Worm (Caenorhabditis elegans) whole organism, L1 larva: ENCODE results near the gene twk-5.
A peak's percentile ranks its signal among the peaks of the same experiment; 100 is the strongest.

Experiments used
- C16A3.4 ChIP-seq: fragments of 150-350 bp; optimal IDR thresholded peaks from 2 replicates; lab custom pipeline; 2014; ENCODE audit warnings: missing biosample characterization, missing genetic modification characterization
- C34B4.2 ChIP-seq: sonication (generic microtip); optimal IDR thresholded peaks from 2 replicates; lab custom pipeline; 2017; ENCODE audit warnings: mild to moderate bottlenecking, missing genetic modification characterization, missing compliant biosample characterization
- F16B12.6 ChIP-seq: fragments of 150-350 bp; optimal IDR thresholded peaks from 2 replicates; lab custom pipeline; 2014; ENCODE audit warnings: missing biosample characterization, missing genetic modification characterization
- aha-1 ChIP-seq: fragments of 150-350 bp; optimal IDR thresholded peaks from 2 replicates; lab custom pipeline; 2014; ENCODE audit warnings: missing biosample characterization, missing genetic modification characterization
- alr-1 ChIP-seq: fragments of 200-800 bp; sonication (Bioruptor generic); optimal IDR thresholded peaks from 2 replicates; lab custom pipeline; 2018; ENCODE audit warnings: borderline replicate concordance, mild to moderate bottlenecking, missing genetic modification characterization, missing compliant biosample characterization
- ama-1 ChIP-seq: fragments of 150-350 bp; optimal IDR thresholded peaks from 2 replicates; lab custom pipeline; 2014
- blmp-1 ChIP-seq: fragments of 150-350 bp; optimal IDR thresholded peaks from 2 replicates; lab custom pipeline; 2014; ENCODE audit warnings: missing biosample characterization, missing genetic modification characterization
- ceh-88 ChIP-seq: fragments of 200-800 bp; sonication (Bioruptor generic); IDR thresholded peaks from 2 replicates; pipeline ENCODE4 v1.3.6; 2022; ENCODE audit warnings: missing genetic modification characterization, missing compliant biosample characterization
- dsc-1 ChIP-seq: sonication (generic microtip); optimal IDR thresholded peaks from 2 replicates; lab custom pipeline; 2016; ENCODE audit warnings: mild to moderate bottlenecking, missing genetic modification characterization, missing compliant biosample characterization
- efl-3 ChIP-seq: fragments of 200-800 bp; sonication (Bioruptor generic); optimal IDR thresholded peaks from 2 replicates; lab custom pipeline; 2018; ENCODE audit warnings: mild to moderate bottlenecking, missing genetic modification characterization, missing compliant biosample characterization
- egl-27 ChIP-seq, 2 experiments: fragments of 150-350 bp in 1 of 2; sonication (generic microtip); optimal IDR thresholded peaks; 3 replicates each; lab custom pipeline; 2017 to 2018; ENCODE audit warnings: missing biosample characterization in 2 of 2, missing genetic modification characterization in 2 of 2, missing genetic modification reagents in 2 of 2
- elt-2 ChIP-seq: sonication (generic microtip); optimal IDR thresholded peaks from 2 replicates; lab custom pipeline; 2016; ENCODE audit warnings: missing genetic modification characterization, mild to moderate bottlenecking, inconsistent platforms, missing compliant biosample characterization, missing genetic modification reagents
- elt-3 ChIP-seq, 6 experiments: fragments of 150-350 bp in 1 of 6; sonication (generic microtip); optimal IDR thresholded peaks; 2 replicates each; lab custom pipeline; 2017 to 2018; ENCODE audit warnings: missing biosample characterization in 6 of 6, missing genetic modification characterization in 6 of 6, inconsistent platforms in 1 of 6
- fkh-4 ChIP-seq: sonication (generic microtip); optimal IDR thresholded peaks from 2 replicates; lab custom pipeline; 2016; ENCODE audit warnings: missing compliant biosample characterization, missing genetic modification characterization, borderline replicate concordance
- fkh-8 ChIP-seq: sonication (generic microtip); optimal IDR thresholded peaks from 2 replicates; lab custom pipeline; 2016; ENCODE audit warnings: mild to moderate bottlenecking, missing genetic modification characterization, missing compliant biosample characterization
- grh-1 ChIP-seq: fragments of 200-800 bp; sonication (Bioruptor generic); IDR thresholded peaks from 2 replicates; pipeline ENCODE4 v1.3.6; 2022; ENCODE audit warnings: missing genetic modification reagents, missing genetic modification characterization, missing compliant biosample characterization
- hlh-17 ChIP-seq: fragments of 200-800 bp; sonication (Bioruptor generic); optimal IDR thresholded peaks from 2 replicates; lab custom pipeline; 2018; ENCODE audit warnings: missing genetic modification characterization, mild to moderate bottlenecking, missing compliant biosample characterization, moderate library complexity, borderline replicate concordance
- hlh-4 ChIP-seq: sonication (generic microtip); optimal IDR thresholded peaks from 2 replicates; lab custom pipeline; 2016; ENCODE audit warnings: mild to moderate bottlenecking, missing genetic modification characterization, missing compliant biosample characterization
- hpl-2 ChIP-seq: fragments of 150-350 bp; optimal IDR thresholded peaks from 2 replicates; lab custom pipeline; 2014; ENCODE audit warnings: missing biosample characterization, missing genetic modification reagents, missing genetic modification characterization
- irx-1 ChIP-seq: sonication (generic microtip); optimal IDR thresholded peaks from 2 replicates; lab custom pipeline; 2016; ENCODE audit warnings: missing genetic modification characterization, missing compliant biosample characterization
- isw-1 ChIP-seq: fragments of 200-800 bp; sonication (Bioruptor generic); IDR thresholded peaks from 2 replicates; pipeline ENCODE4 v1.3.6; 2022; ENCODE audit warnings: missing genetic modification characterization, missing compliant biosample characterization
- jun-1 ChIP-seq: fragments of 150-350 bp; optimal IDR thresholded peaks from 2 replicates; lab custom pipeline; 2014; ENCODE audit warnings: missing biosample characterization, missing genetic modification reagents, missing genetic modification characterization
- lin-14 ChIP-seq: fragments of 200-800 bp; sonication (Bioruptor generic); optimal IDR thresholded peaks from 2 replicates; lab custom pipeline; 2018; ENCODE audit warnings: mild to moderate bottlenecking, missing genetic modification characterization, moderate library complexity, missing compliant biosample characterization
- lin-15B ChIP-seq: fragments of 150-350 bp; sonication (generic microtip); optimal IDR thresholded peaks from 3 replicates; lab custom pipeline; 2014; ENCODE audit warnings: missing biosample characterization, missing genetic modification characterization
- lin-39 ChIP-seq: fragments of 150-350 bp; optimal IDR thresholded peaks from 2 replicates; lab custom pipeline; 2014; ENCODE audit warnings: missing biosample characterization, missing genetic modification reagents, missing genetic modification characterization
- lir-3 ChIP-seq: sonication (generic microtip); optimal IDR thresholded peaks from 2 replicates; lab custom pipeline; 2016; ENCODE audit warnings: mild to moderate bottlenecking, missing genetic modification characterization, moderate library complexity, missing compliant biosample characterization; ENCODE audit not compliant: poor library complexity
- mab-9 ChIP-seq: fragments of 200-800 bp; sonication (Bioruptor generic); IDR thresholded peaks from 2 replicates; pipeline ENCODE4 v1.3.6; 2022; ENCODE audit warnings: missing genetic modification reagents, missing genetic modification characterization, missing compliant biosample characterization
- mdl-1 ChIP-seq, 2 experiments: fragments of 150-350 bp; optimal IDR thresholded peaks; 2 replicates each; lab custom pipeline; 2014 to 2017; ENCODE audit warnings: missing biosample characterization in 2 of 2, missing genetic modification characterization in 2 of 2, inconsistent platforms in 1 of 2
- mef-2 ChIP-seq: fragments of 150-350 bp; optimal IDR thresholded peaks from 2 replicates; lab custom pipeline; 2014; ENCODE audit warnings: missing biosample characterization, missing genetic modification characterization
- nhr-11 ChIP-seq: fragments of 150-350 bp; optimal IDR thresholded peaks from 2 replicates; lab custom pipeline; 2014; ENCODE audit warnings: missing biosample characterization, missing genetic modification characterization
- nhr-12 ChIP-seq: sonication (generic microtip); optimal IDR thresholded peaks from 2 replicates; lab custom pipeline; 2017; ENCODE audit warnings: missing biosample characterization, missing genetic modification characterization
- nhr-20 ChIP-seq: sonication (generic microtip); optimal IDR thresholded peaks from 2 replicates; lab custom pipeline; 2016; ENCODE audit warnings: mild to moderate bottlenecking, missing genetic modification characterization, missing compliant biosample characterization
- nhr-237 ChIP-seq: fragments of 150-350 bp; optimal IDR thresholded peaks from 2 replicates; lab custom pipeline; 2014; ENCODE audit warnings: missing biosample characterization, missing genetic modification characterization
- nhr-28 ChIP-seq: fragments of 150-350 bp; optimal IDR thresholded peaks from 2 replicates; lab custom pipeline; 2014; ENCODE audit warnings: missing biosample characterization, missing genetic modification characterization
- nhr-47 ChIP-seq: sonication (generic microtip); optimal IDR thresholded peaks from 2 replicates; lab custom pipeline; 2016; ENCODE audit warnings: mild to moderate bottlenecking, missing genetic modification characterization, moderate library complexity, missing compliant biosample characterization
- nhr-76 ChIP-seq: sonication (generic microtip); optimal IDR thresholded peaks from 2 replicates; lab custom pipeline; 2017; ENCODE audit warnings: missing biosample characterization, missing genetic modification characterization
- nhr-77 ChIP-seq: fragments of 150-350 bp; optimal IDR thresholded peaks from 2 replicates; lab custom pipeline; 2014; ENCODE audit warnings: missing biosample characterization, missing genetic modification characterization
- nhr-84 ChIP-seq: sonication (generic microtip); optimal IDR thresholded peaks from 2 replicates; lab custom pipeline; 2017; ENCODE audit warnings: missing biosample characterization, missing genetic modification characterization
- nhr-90 ChIP-seq: sonication (generic microtip); optimal IDR thresholded peaks from 2 replicates; lab custom pipeline; 2016; ENCODE audit warnings: mild to moderate bottlenecking, missing genetic modification characterization, missing compliant biosample characterization; ENCODE audit not compliant: poor library complexity
- pag-3 ChIP-seq: sonication (generic microtip); optimal IDR thresholded peaks from 2 replicates; lab custom pipeline; 2017; ENCODE audit warnings: missing genetic modification characterization, mild to moderate bottlenecking, missing compliant biosample characterization, antibody characterized with exemption, borderline replicate concordance; ENCODE audit not compliant: insufficient read depth
- pqm-1 ChIP-seq: sonication (generic microtip); optimal IDR thresholded peaks from 3 replicates; lab custom pipeline; 2017; ENCODE audit warnings: missing biosample characterization, missing genetic modification characterization
- snpc-4 ChIP-seq: fragments of 150-350 bp; optimal IDR thresholded peaks from 2 replicates; lab custom pipeline; 2014; ENCODE audit warnings: missing biosample characterization, missing genetic modification characterization
- sptf-1 ChIP-seq: fragments of 150-350 bp; optimal IDR thresholded peaks from 2 replicates; lab custom pipeline; 2014; ENCODE audit warnings: missing biosample characterization, missing genetic modification characterization
- sup-37 ChIP-seq: fragments of 200-800 bp; sonication (Bioruptor generic); optimal IDR thresholded peaks from 2 replicates; lab custom pipeline; 2018; ENCODE audit warnings: mild to moderate bottlenecking, missing genetic modification characterization, missing compliant biosample characterization
- swsn-7 ChIP-seq: sonication (generic microtip); optimal IDR thresholded peaks from 2 replicates; lab custom pipeline; 2016; ENCODE audit warnings: missing genetic modification characterization, missing compliant biosample characterization
- tlp-1 ChIP-seq: fragments of 150-350 bp; optimal IDR thresholded peaks from 2 replicates; lab custom pipeline; 2014; ENCODE audit warnings: missing biosample characterization, missing genetic modification characterization
- unc-30 ChIP-seq: sonication (generic microtip); optimal IDR thresholded peaks from 2 replicates; lab custom pipeline; 2017; ENCODE audit warnings: missing biosample characterization, missing genetic modification characterization
- unc-98 ChIP-seq: fragments of 200-800 bp; sonication (Bioruptor generic); IDR thresholded peaks from 2 replicates; pipeline ENCODE4 v1.3.6; 2022; ENCODE audit warnings: missing genetic modification characterization, missing compliant biosample characterization
- xbp-1 ChIP-seq: sonication (generic microtip); optimal IDR thresholded peaks from 2 replicates; lab custom pipeline; 2016; ENCODE audit warnings: missing genetic modification characterization, missing compliant biosample characterization
- zag-1 ChIP-seq: fragments of 150-350 bp; optimal IDR thresholded peaks from 2 replicates; lab custom pipeline; 2014; ENCODE audit warnings: missing biosample characterization, missing genetic modification characterization
- zip-4 ChIP-seq: fragments of 200-800 bp; sonication (Bioruptor generic); optimal IDR thresholded peaks from 2 replicates; lab custom pipeline; 2018; ENCODE audit warnings: mild to moderate bottlenecking, missing genetic modification characterization, moderate library complexity, missing compliant biosample characterization
- ztf-11 ChIP-seq, 2 experiments: sonication (generic microtip); optimal IDR thresholded peaks; 2 replicates each; lab custom pipeline; 2016 to 2017; ENCODE audit warnings: missing genetic modification characterization in 2 of 2, missing biosample characterization in 1 of 2, missing compliant biosample characterization in 1 of 2
- ztf-4 ChIP-seq: fragments of 150-350 bp; optimal IDR thresholded peaks from 2 replicates; lab custom pipeline; 2014; ENCODE audit warnings: missing biosample characterization, missing genetic modification characterization

The twk-5 gene

ce11 chrII:11453025-11453424 lies 32.1 kb downstream of the twk-5 start, which contains the start of gene rsp-1 (continued):
- TF ChIP-seq ztf-4 (tag; lab: Kevin White, UChicago): peak; percentile 84
- peak; percentile 89 for TF ChIP-seq nhr-90 (tag; lab: Kevin White, UChicago)
- TF ChIP-seq lin-15B (tag; lab: Kevin White, UChicago): peak; percentile 84
- TF ChIP-seq nhr-237 (tag; lab: Kevin White, UChicago): no peak
- no peak for TF ChIP-seq mab-9 (GFP tag; lab: Robert Waterston, UW)
- peak; percentile 74 for TF ChIP-seq zip-4 (GFP tag; lab: Kevin White, UChicago)
- no peak for TF ChIP-seq unc-30 (tag; lab: Kevin White, UChicago)
- no peak for TF ChIP-seq zag-1 (tag; lab: Kevin White, UChicago)
- TF ChIP-seq C16A3.4: peak; percentile 95
- TF ChIP-seq mdl-1 (tag; optimal IDR thresholded peaks at IDR 0.05; lab: Kevin White, UChicago): peak in 1 of 2 experiments; percentile 85
- peak; percentile 91 for TF ChIP-seq nhr-47 (tag; lab: Kevin White, UChicago)
- TF ChIP-seq nhr-20 (tag; lab: Kevin White, UChicago): peak; percentile 94
- peak; percentile 79 for TF ChIP-seq fkh-8 (tag; lab: Kevin White, UChicago)
- peak in 4 of 6 experiments; percentile 24 to 96 (median 67) for TF ChIP-seq elt-3 (tag; optimal IDR thresholded peaks at IDR 0.05; lab: Kevin White, UChicago)
- TF ChIP-seq nhr-12 (tag; lab: Kevin White, UChicago): no peak
- no peak for TF ChIP-seq unc-98 (GFP tag; lab: Robert Waterston, UW)
- TF ChIP-seq efl-3 (GFP tag; lab: Kevin White, UChicago): no peak
- peak; percentile 78 for TF ChIP-seq nhr-77
- TF ChIP-seq nhr-28 (tag; lab: Kevin White, UChicago): no peak
- TF ChIP-seq sup-37 (GFP tag; lab: Kevin White, UChicago): peak; percentile 39
- peak; percentile 80 for TF ChIP-seq hpl-2 (GFP tag; lab: Kevin White, UChicago)
- TF ChIP-seq sptf-1 (tag; lab: Kevin White, UChicago): no peak
- peak; percentile 68 for TF ChIP-seq lir-3 (tag; lab: Kevin White, UChicago)
- TF ChIP-seq xbp-1 (tag; lab: Kevin White, UChicago): peak; percentile 90
- peak in 1 of 2 experiments; percentile 71 for TF ChIP-seq ztf-11 (tag; optimal IDR thresholded peaks at IDR 0.05; lab: Kevin White, UChicago)
- TF ChIP-seq dsc-1: peak; percentile 89
- TF ChIP-seq swsn-7: peak; percentile 91
- no peak for TF ChIP-seq nhr-76 (tag; lab: Kevin White, UChicago)
- TF ChIP-seq F16B12.6 (tag; lab: Kevin White, UChicago): peak; percentile 69
- peak; percentile 42 for TF ChIP-seq lin-39 (tag; lab: Kevin White, UChicago)
- peak; percentile 13 for TF ChIP-seq mef-2
- peak; percentile 27 for TF ChIP-seq blmp-1 (tag; lab: Kevin White, UChicago)
- TF ChIP-seq isw-1 (GFP tag; lab: Robert Waterston, UW): peak; percentile 87
- peak; percentile 76 for TF ChIP-seq irx-1 (tag; lab: Kevin White, UChicago)
- no peak; the same call in 1 of the 2 replicates for TF ChIP-seq ceh-88 (GFP tag; lab: Robert Waterston, UW)
- peak; percentile 89 for TF ChIP-seq lin-14 (GFP tag; lab: Kevin White, UChicago)
- peak; percentile 76 for TF ChIP-seq elt-2
- peak; percentile 80 for TF ChIP-seq grh-1 (GFP tag; lab: Robert Waterston, UW)
- TF ChIP-seq hlh-4: no peak
- no peak for TF ChIP-seq tlp-1 (tag; lab: Kevin White, UChicago)
- no peak for TF ChIP-seq C34B4.2 (tag; lab: Kevin White, UChicago)
- no peak for TF ChIP-seq alr-1
- TF ChIP-seq pag-3 (tag; lab: Kevin White, UChicago): no peak
- no peak for TF ChIP-seq pqm-1
- peak; percentile 17 for TF ChIP-seq aha-1 (tag; lab: Kevin White, UChicago)
- peak; percentile 29 for TF ChIP-seq fkh-4 (tag; lab: Kevin White, UChicago)
- TF ChIP-seq nhr-11 (tag; lab: Kevin White, UChicago): peak; percentile 46
- TF ChIP-seq nhr-84 (tag; lab: Kevin White, UChicago): no peak
- no peak for TF ChIP-seq hlh-17
- no peak for TF ChIP-seq ama-1
- peak; percentile 81 for TF ChIP-seq snpc-4 (tag; lab: Kevin White, UChicago)
- TF ChIP-seq egl-27 (tag; optimal IDR thresholded peaks at IDR 0.05; lab: Kevin White, UChicago): no peak
- peak; percentile 91 for TF ChIP-seq jun-1
